Fruit fly (Drosophila melanogaster) whole organism, wandering third instar larva: ENCODE data around the gene CG43895.

ENCODE experiments used
- Abd-B ChIP-seq: fragments of >200 bp; optimal IDR thresholded peaks from 2 replicates; lab custom pipeline; 2017; ENCODE audit warnings: missing biosample characterization, missing genetic modification characterization
- CG32264 ChIP-seq: fragments of 200-800 bp; sonication (Bioruptor generic); optimal IDR thresholded peaks from 2 replicates; lab custom pipeline; 2016; ENCODE audit warnings: missing biosample characterization, missing genetic modification characterization
- CG9705 ChIP-seq: fragments of 200-800 bp; sonication (Bioruptor generic); optimal IDR thresholded peaks from 2 replicates; lab custom pipeline; 2018; ENCODE audit warnings: missing biosample characterization, mild to moderate bottlenecking, missing genetic modification characterization
- CrebA ChIP-seq: fragments of 200-800 bp; sonication (Bioruptor generic); optimal IDR thresholded peaks from 2 replicates; lab custom pipeline; 2016; ENCODE audit warnings: missing biosample characterization, mild to moderate bottlenecking, missing genetic modification characterization, borderline replicate concordance
- Dfd ChIP-seq: fragments of >200 bp; optimal IDR thresholded peaks from 2 replicates; lab custom pipeline; 2017; ENCODE audit warnings: missing biosample characterization, missing genetic modification characterization
- Dif ChIP-seq: fragments of 200-275, 200-300 bp; sonication (Bioruptor generic); optimal IDR thresholded peaks from 2 replicates; lab custom pipeline; 2018; ENCODE audit warnings: missing biosample characterization, missing genetic modification characterization; ENCODE audit not compliant: partially characterized antibody
- GATAd ChIP-seq: sonication (Bioruptor generic); optimal IDR thresholded peaks from 2 replicates; lab custom pipeline; 2016; ENCODE audit warnings: missing biosample characterization, missing genetic modification characterization
- HLH106 ChIP-seq: fragments of 200-800 bp; optimal IDR thresholded peaks from 3 replicates; lab custom pipeline; 2019; ENCODE audit warnings: missing biosample characterization, mild to moderate bottlenecking, missing genetic modification characterization, moderate library complexity
- Hnf4 ChIP-seq: fragments of 200-800 bp; sonication (Bioruptor generic); optimal IDR thresholded peaks from 2 replicates; lab custom pipeline; 2016; ENCODE audit warnings: missing biosample characterization, mild to moderate bottlenecking, missing genetic modification characterization
- Hr78 ChIP-seq: fragments of >200 bp; optimal IDR thresholded peaks from 2 replicates; lab custom pipeline; 2017; ENCODE audit warnings: missing biosample characterization, missing genetic modification characterization
- Hr83 ChIP-seq: fragments of 200-300 bp; sonication (Bioruptor generic); optimal IDR thresholded peaks from 2 replicates; lab custom pipeline; 2016; ENCODE audit warnings: missing biosample characterization, mild to moderate bottlenecking, missing genetic modification characterization, moderate library complexity; ENCODE audit not compliant: poor library complexity, severe bottlenecking
- Jra ChIP-seq: sonication (Bioruptor generic); optimal IDR thresholded peaks from 2 replicates; lab custom pipeline; 2016; ENCODE audit warnings: missing biosample characterization, missing genetic modification characterization
- Mio ChIP-seq: sonication (Bioruptor generic); optimal IDR thresholded peaks from 2 replicates; lab custom pipeline; 2016; ENCODE audit warnings: missing biosample characterization, missing genetic modification characterization
- Myc ChIP-seq: fragments of >200 bp; optimal IDR thresholded peaks from 2 replicates; lab custom pipeline; 2017
- N ChIP-seq: fragments of >200 bp; optimal IDR thresholded peaks from 2 replicates; lab custom pipeline; 2018; ENCODE audit warnings: missing biosample characterization, missing external identifiers, missing genetic modification characterization
- OdsH ChIP-seq: fragments of 200-800 bp; sonication (Bioruptor generic); optimal IDR thresholded peaks from 2 replicates; lab custom pipeline; 2016; ENCODE audit warnings: missing biosample characterization, mild to moderate bottlenecking, missing genetic modification characterization
- Rel ChIP-seq, 2 experiments: fragments of 200-800 bp; sonication (Bioruptor generic) in 1 of 2; optimal IDR thresholded peaks; 2 replicates in 1 of 2; 3 replicates in 1 of 2; lab custom pipeline; 2016 to 2019; ENCODE audit warnings: mild to moderate bottlenecking in 2 of 2, missing biosample characterization in 2 of 2, missing genetic modification characterization in 2 of 2, moderate library complexity in 1 of 2
- Sp1 ChIP-seq: fragments of 200-800 bp; sonication (Bioruptor generic); optimal IDR thresholded peaks from 3 replicates; lab custom pipeline; 2019; ENCODE audit warnings: missing biosample characterization, mild to moderate bottlenecking, missing genetic modification characterization, moderate library complexity
- Vsx2 ChIP-seq: fragments of 200-300, 225-300 bp; sonication (Bioruptor generic); optimal IDR thresholded peaks from 2 replicates; lab custom pipeline; 2018; ENCODE audit warnings: missing biosample characterization, missing genetic modification characterization; ENCODE audit not compliant: partially characterized antibody
- br ChIP-seq: fragments of 200-800 bp; sonication (Bioruptor generic); optimal IDR thresholded peaks from 2 replicates; lab custom pipeline; 2016; ENCODE audit warnings: missing biosample characterization, missing genetic modification characterization
- brk ChIP-seq: fragments of 200-800 bp; sonication (Bioruptor generic); optimal IDR thresholded peaks from 2 replicates; lab custom pipeline; 2016; ENCODE audit warnings: missing biosample characterization, mild to moderate bottlenecking, missing genetic modification characterization
- dl ChIP-seq, 2 experiments: fragments of 175-275, 200-275 bp in 1 of 2; fragments of 200-275 bp in 1 of 2; sonication (Bioruptor generic); optimal IDR thresholded peaks; lab custom pipeline; 2018; ENCODE audit warnings: mild to moderate bottlenecking in 2 of 2, missing biosample characterization in 2 of 2, missing genetic modification characterization in 2 of 2, moderate library complexity in 2 of 2; ENCODE audit not compliant: partially characterized antibody in 2 of 2, insufficient read depth in 1 of 2
- dmrt93B ChIP-seq: fragments of 200-800 bp; sonication (Bioruptor generic); optimal IDR thresholded peaks from 2 replicates; lab custom pipeline; 2018; ENCODE audit warnings: missing biosample characterization, mild to moderate bottlenecking, missing genetic modification characterization
- dsf ChIP-seq: sonication (Bioruptor generic); optimal IDR thresholded peaks from 2 replicates; lab custom pipeline; 2016; ENCODE audit warnings: missing biosample characterization, missing genetic modification characterization, borderline replicate concordance
- ey ChIP-seq: fragments of 200-800 bp; sonication (Bioruptor generic); optimal IDR thresholded peaks from 2 replicates; lab custom pipeline; 2016; ENCODE audit warnings: missing biosample characterization, missing genetic modification characterization
- foxo ChIP-seq, 2 experiments: fragments of 200-800 bp; sonication (Bioruptor generic); optimal IDR thresholded peaks; 2 replicates in 1 of 2; 3 replicates in 1 of 2; lab custom pipeline; 2016 to 2017; ENCODE audit warnings: missing biosample characterization in 2 of 2, missing genetic modification characterization in 2 of 2
- fru ChIP-seq: fragments of 200-800 bp; sonication (Bioruptor generic); optimal IDR thresholded peaks from 3 replicates; lab custom pipeline; 2016; ENCODE audit warnings: missing biosample characterization, mild to moderate bottlenecking, missing genetic modification characterization
- h ChIP-seq: fragments of 200-800 bp; sonication (Bioruptor generic); optimal IDR thresholded peaks from 3 replicates; lab custom pipeline; 2016; ENCODE audit warnings: missing biosample characterization, mild to moderate bottlenecking, missing genetic modification characterization
- jim ChIP-seq: fragments of 175-275, 200-325 bp; sonication (Bioruptor generic); optimal IDR thresholded peaks from 2 replicates; lab custom pipeline; 2016; ENCODE audit warnings: missing biosample characterization, mild to moderate bottlenecking, missing genetic modification characterization
- lola ChIP-seq: fragments of >200 bp; optimal IDR thresholded peaks from 2 replicates; lab custom pipeline; 2017; ENCODE audit warnings: missing biosample characterization, missing genetic modification characterization
- pan ChIP-seq: fragments of >200 bp; optimal IDR thresholded peaks from 2 replicates; lab custom pipeline; 2017
- psq ChIP-seq: fragments of 200-800 bp; sonication (Bioruptor generic); optimal IDR thresholded peaks from 3 replicates; lab custom pipeline; 2017; ENCODE audit warnings: missing biosample characterization, mild to moderate bottlenecking, missing genetic modification characterization, moderate library complexity
- rgr ChIP-seq: fragments of 200-800 bp; sonication (Bioruptor generic); optimal IDR thresholded peaks from 3 replicates; lab custom pipeline; 2016; ENCODE audit warnings: missing biosample characterization, mild to moderate bottlenecking, missing genetic modification characterization
- sage ChIP-seq: fragments of 200-800 bp; sonication (Bioruptor generic); optimal IDR thresholded peaks from 2 replicates; lab custom pipeline; 2016; ENCODE audit warnings: missing biosample characterization, mild to moderate bottlenecking, missing genetic modification characterization
- sv ChIP-seq: fragments of 200-800 bp; sonication (Bioruptor generic); optimal IDR thresholded peaks from 3 replicates; lab custom pipeline; 2016; ENCODE audit warnings: missing biosample characterization, missing genetic modification characterization
- tai ChIP-seq: sonication (Bioruptor generic); optimal IDR thresholded peaks from 2 replicates; lab custom pipeline; 2016; ENCODE audit warnings: missing biosample characterization, missing genetic modification characterization
- usp ChIP-seq: fragments of >200 bp; optimal IDR thresholded peaks from 2 replicates; lab custom pipeline; 2017; ENCODE audit warnings: missing biosample characterization, missing genetic modification characterization
- woc ChIP-seq: sonication (Bioruptor generic); optimal IDR thresholded peaks from 2 replicates; lab custom pipeline; 2016; ENCODE audit warnings: missing biosample characterization, mild to moderate bottlenecking, missing genetic modification characterization

The CG43895 gene

dm6 chr3L:21842286-21842685, 28.8 kb upstream of the CG43895 start, which contains the start of gene CG14563:
TSS of gene CG14563 (minus strand) at chr3L:21842386.
- TF ChIP-seq fru (no peak), Rel (GFP tag; optimal IDR thresholded peaks at IDR 0.05; lab: Kevin White, UChicago) (no peak), Rel (tag; optimal IDR thresholded peaks at IDR 0.05; lab: Kevin White, UChicago) (no peak), Abd-B (no peak), pan (no peak), psq (no peak), Dif (no peak), Hr83 (no peak), sv (GFP tag; lab: Kevin White, UChicago) (no peak), Mio (GFP tag; lab: Kevin White, UChicago) (no peak), dl (GFP tag; optimal IDR thresholded peaks at IDR 0.05; lab: Kevin White, UChicago; ENCODE audit: insufficient read depth in 1 of 2, partially characterized antibody in 2 of 2) (no peak), usp (GFP tag; lab: Kevin White, UChicago) (no peak), Hnf4 (GFP tag; lab: Kevin White, UChicago) (no peak), Myc (no peak), Vsx2 (GFP tag; lab: Kevin White, UChicago) (no peak), CG9705 (no peak)

dm6 chr3L:21841079-21841478, 27.6 kb upstream of the CG43895 start, which contains the start of gene P5CDh1:
TSS of gene P5CDh1 (minus strand) at chr3L:21841356.
- TF ChIP-seq Dif (no peak), rgr (GFP tag; lab: Kevin White, UChicago) (peak; percentile 55), dl (GFP tag; optimal IDR thresholded peaks at IDR 0.05; lab: Kevin White, UChicago; ENCODE audit: insufficient read depth in 1 of 2, partially characterized antibody in 2 of 2) (no peak), brk (GFP tag; lab: Kevin White, UChicago) (no peak), HLH106 (tag; lab: Kevin White, UChicago) (no peak), sage (GFP tag; lab: Kevin White, UChicago) (no peak), CG9705 (no peak), OdsH (GFP tag; lab: Kevin White, UChicago) (no peak), Abd-B (no peak), dmrt93B (GFP tag; lab: Kevin White, UChicago) (no peak), usp (GFP tag; lab: Kevin White, UChicago) (no peak), Sp1 (GFP tag; lab: Kevin White, UChicago) (no peak), CG32264 (GFP tag; lab: Kevin White, UChicago) (no peak), Dfd (GFP tag; lab: Kevin White, UChicago) (no peak), Hnf4 (GFP tag; lab: Kevin White, UChicago) (peak; percentile 52), Myc (no peak), ey (GFP tag; lab: Kevin White, UChicago) (peak; percentile 13), lola (GFP tag; lab: Kevin White, UChicago) (no peak), jim (no peak), CrebA (no peak), fru (no peak), Mio (GFP tag; lab: Kevin White, UChicago) (no peak), psq (no peak), Jra (no peak), Vsx2 (GFP tag; lab: Kevin White, UChicago) (peak; percentile 0), Hr83 (peak; percentile 70), pan (no peak), sv (GFP tag; lab: Kevin White, UChicago) (no peak), Rel (GFP tag; optimal IDR thresholded peaks at IDR 0.05; lab: Kevin White, UChicago) (no peak), Rel (tag; optimal IDR thresholded peaks at IDR 0.05; lab: Kevin White, UChicago) (no peak), dsf (GFP tag; lab: Kevin White, UChicago) (no peak), foxo (GFP tag; optimal IDR thresholded peaks at IDR 0.05; lab: Kevin White, UChicago) (peak in 1 of 2 experiments; percentile 29), Hr78 (no peak), GATAd (GFP tag; lab: Kevin White, UChicago) (no peak), woc (GFP tag; lab: Kevin White, UChicago) (no peak), tai (GFP tag; lab: Kevin White, UChicago) (no peak), N (GFP tag; lab: Kevin White, UChicago) (no peak), h (GFP tag; lab: Kevin White, UChicago) (peak; percentile 33), br (GFP tag; lab: Kevin White, UChicago) (no peak)

DNA sequence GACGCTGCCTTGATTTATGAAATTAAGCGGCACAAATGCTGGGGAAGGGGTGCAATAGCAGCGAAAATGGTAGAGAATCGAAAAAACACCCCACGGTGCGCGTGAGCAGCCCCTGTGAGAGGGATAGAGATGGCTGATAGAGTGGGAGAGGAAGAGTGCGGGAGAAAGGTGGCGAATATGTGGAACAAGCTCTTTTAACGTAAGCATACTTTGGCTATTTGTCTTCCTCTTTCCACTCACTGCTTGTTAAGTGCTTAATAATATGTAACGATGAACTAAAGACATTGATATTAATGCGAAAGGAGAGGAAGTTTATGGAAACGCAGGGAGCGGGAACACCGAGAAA, 27.1 kb upstream of the CG43895 start:
- TF ChIP-seq Mio (GFP tag; lab: Kevin White, UChicago) = no peak
- no peak for TF ChIP-seq N (GFP tag; lab: Kevin White, UChicago)
- TF ChIP-seq Myc = no peak
- no peak for TF ChIP-seq Abd-B
- no peak for TF ChIP-seq sv (GFP tag; lab: Kevin White, UChicago)
- no peak for TF ChIP-seq Hr78
- no peak for TF ChIP-seq Rel (GFP tag; optimal IDR thresholded peaks at IDR 0.05; lab: Kevin White, UChicago)
- TF ChIP-seq Rel (tag; optimal IDR thresholded peaks at IDR 0.05; lab: Kevin White, UChicago) = no peak
- no peak for TF ChIP-seq br (GFP tag; lab: Kevin White, UChicago)
- TF ChIP-seq CG32264 (GFP tag; lab: Kevin White, UChicago) = no peak
- TF ChIP-seq, all 38 proteins: peak for 0
